Worm (Caenorhabditis elegans) whole organism, L3 larva: ENCODE measurements around the gene str-35.

Experiments
- nhr-12 ChIP-seq: fragments of 150-350 bp; optimal IDR thresholded peaks from 2 replicates; lab custom pipeline; 2014; ENCODE audit warnings: missing biosample characterization, missing genetic modification characterization
- ztf-4 ChIP-seq: fragments of 150-350 bp; optimal IDR thresholded peaks from 2 replicates; lab custom pipeline; 2014; ENCODE audit warnings: missing biosample characterization, missing genetic modification characterization

- TF ChIP-seq nhr-12 (tag; lab: Kevin White, UChicago) (no peak), ztf-4 (tag; lab: Kevin White, UChicago) (no peak)
These were observed 37.4 kb upstream of the str-35 start for ce11 chrV:4437215-4437614.
